Worm (Caenorhabditis elegans) whole organism, midembryonic: ENCODE measurements around the gene cyp-33C6.

Experiments
- klf-2 ChIP-seq: fragments of 200-800 bp; sonication (Bioruptor generic); conservative IDR thresholded peaks from 2 replicates; pipeline ENCODE4 v1.3.6; 2022; ENCODE audit warnings: missing genetic modification reagents, missing genetic modification characterization, missing compliant biosample characterization
- med-1 ChIP-seq: sonication (generic microtip); optimal IDR thresholded peaks from 2 replicates; lab custom pipeline; 2017; ENCODE audit warnings: missing genetic modification characterization, mild to moderate bottlenecking, missing compliant biosample characterization, antibody characterized with exemption, missing genetic modification reagents; ENCODE audit not compliant: insufficient read depth
- ref-1 ChIP-seq: fragments of 200-800 bp; sonication (Bioruptor generic); conservative IDR thresholded peaks from 2 replicates; pipeline ENCODE4 v1.3.6; 2022; ENCODE audit warnings: missing genetic modification reagents, missing genetic modification characterization, missing compliant biosample characterization

ce11 chrV:2259750-2260149 is 10.5 kb upstream of the cyp-33C6 start, which contains the start of gene nhr-182:
- no peak for TF ChIP-seq ref-1 (GFP tag; lab: Robert Waterston, UW)
- no peak for TF ChIP-seq klf-2 (GFP tag; lab: Robert Waterston, UW)
- no peak for TF ChIP-seq med-1 (GFP tag; lab: Kevin White, UChicago)
